Fruit fly (Drosophila melanogaster) whole organism, prepupa: ENCODE results near the gene CG11504.

ENCODE experiments used
- Blimp-1 ChIP-seq: fragments of 200-800 bp; sonication (Bioruptor generic); optimal IDR thresholded peaks from 3 replicates; lab custom pipeline; 2017; ENCODE audit warnings: missing biosample characterization, missing genetic modification characterization, mild to moderate bottlenecking, moderate library complexity, missing genetic modification reagents
- CG10669 ChIP-seq: fragments of 200-800 bp; sonication (Bioruptor generic); optimal IDR thresholded peaks from 3 replicates; lab custom pipeline; 2018; ENCODE audit warnings: missing biosample characterization, mild to moderate bottlenecking, missing genetic modification characterization, moderate library complexity
- CG11902 ChIP-seq: fragments of 200-800 bp; sonication (Bioruptor generic); optimal IDR thresholded peaks from 3 replicates; lab custom pipeline; 2016; ENCODE audit warnings: missing biosample characterization, missing genetic modification characterization
- CG15336 ChIP-seq: fragments of 200-800 bp; sonication (Bioruptor generic); IDR thresholded peaks from 2 replicates; pipeline ENCODE4 v1.3.6; 2022; ENCODE audit warnings: missing biosample characterization, missing genetic modification characterization
- CG3032 ChIP-seq: fragments of 200-800 bp; optimal IDR thresholded peaks from 2 replicates; lab custom pipeline; 2019; ENCODE audit warnings: missing biosample characterization, mild to moderate bottlenecking, missing genetic modification characterization, moderate library complexity
- CG31627 ChIP-seq: fragments of 200-800 bp; sonication (Bioruptor generic); optimal IDR thresholded peaks from 3 replicates; lab custom pipeline; 2016; ENCODE audit warnings: missing biosample characterization, missing genetic modification characterization
- CG32006 ChIP-seq: fragments of 200-800 bp; sonication (Bioruptor generic); optimal IDR thresholded peaks from 3 replicates; lab custom pipeline; 2017; ENCODE audit warnings: missing biosample characterization, mild to moderate bottlenecking, missing genetic modification characterization
- CG6163 ChIP-seq: fragments of 200-800 bp; sonication (Bioruptor generic); IDR thresholded peaks from 3 replicates; pipeline ENCODE4 v1.3.6; 2022; ENCODE audit warnings: missing biosample characterization, missing genetic modification characterization
- CG6854 ChIP-seq: fragments of 200-800 bp; sonication (Bioruptor generic); optimal IDR thresholded peaks from 2 replicates; lab custom pipeline; 2017; ENCODE audit warnings: missing biosample characterization, mild to moderate bottlenecking, missing genetic modification characterization
- CG8119 ChIP-seq: fragments of 200-800 bp; sonication (Bioruptor generic); IDR thresholded peaks from 3 replicates; pipeline ENCODE4 v1.3.6; 2022; ENCODE audit warnings: missing biosample characterization, missing genetic modification characterization
- CG9139 ChIP-seq: fragments of 200-800 bp; sonication (Bioruptor generic); optimal IDR thresholded peaks from 3 replicates; lab custom pipeline; 2017; ENCODE audit warnings: missing biosample characterization, mild to moderate bottlenecking, missing genetic modification characterization
- Eip75B ChIP-seq: fragments of 200-800 bp; sonication (Bioruptor generic); optimal IDR thresholded peaks from 3 replicates; lab custom pipeline; 2016; ENCODE audit warnings: missing biosample characterization, missing genetic modification characterization
- Eip78C ChIP-seq: fragments of 200-800 bp; sonication (Bioruptor generic); peaks from one replicate; lab custom pipeline; 2016; ENCODE audit warnings: missing biosample characterization, missing genetic modification characterization
- Ets21C ChIP-seq: fragments of 200-800 bp; sonication (Bioruptor generic); optimal IDR thresholded peaks from 3 replicates; lab custom pipeline; 2016; ENCODE audit warnings: missing biosample characterization, missing genetic modification characterization
- Ets96B ChIP-seq: fragments of 200-800 bp; optimal IDR thresholded peaks from 2 replicates; lab custom pipeline; 2019; ENCODE audit warnings: missing biosample characterization, mild to moderate bottlenecking, missing genetic modification characterization, moderate library complexity
- Gug ChIP-seq: fragments of 200-800 bp; sonication (Bioruptor generic); IDR thresholded peaks from 2 replicates; pipeline ENCODE4 v1.3.6; 2022; ENCODE audit warnings: missing biosample characterization, missing genetic modification characterization
- Hr39 ChIP-seq: fragments of 200-800 bp; sonication (Bioruptor generic); optimal IDR thresholded peaks from 2 replicates; lab custom pipeline; 2016; ENCODE audit warnings: missing biosample characterization, missing genetic modification characterization
- Lpt ChIP-seq: fragments of 200-800 bp; sonication (Bioruptor generic); optimal IDR thresholded peaks from 3 replicates; lab custom pipeline; 2016; ENCODE audit warnings: missing biosample characterization, missing genetic modification characterization
- OdsH ChIP-seq: fragments of 200-800 bp; sonication (Bioruptor generic); optimal IDR thresholded peaks from 3 replicates; lab custom pipeline; 2016; ENCODE audit warnings: missing biosample characterization, missing genetic modification characterization
- Sox102F ChIP-seq: fragments of 200-800 bp; sonication (Bioruptor generic); optimal IDR thresholded peaks from 2 replicates; lab custom pipeline; 2016; ENCODE audit warnings: missing biosample characterization, mild to moderate bottlenecking, missing genetic modification characterization
- Sox14 ChIP-seq: fragments of 200-800 bp; sonication (Bioruptor generic); optimal IDR thresholded peaks from 3 replicates; lab custom pipeline; 2016; ENCODE audit warnings: missing biosample characterization, missing genetic modification characterization
- Sox15 ChIP-seq: fragments of 200-800 bp; sonication (Bioruptor generic); optimal IDR thresholded peaks from 3 replicates; lab custom pipeline; 2016; ENCODE audit warnings: missing biosample characterization, missing genetic modification characterization
- achi ChIP-seq: fragments of 200-800 bp; sonication (Bioruptor generic); optimal IDR thresholded peaks from 3 replicates; lab custom pipeline; 2016; ENCODE audit warnings: missing biosample characterization, missing genetic modification characterization
- cyc ChIP-seq: fragments of 200-800 bp; sonication (Bioruptor generic); optimal IDR thresholded peaks from 3 replicates; lab custom pipeline; 2016; ENCODE audit warnings: missing biosample characterization, missing genetic modification characterization
- dac ChIP-seq: fragments of 200-800 bp; sonication (Bioruptor generic); optimal IDR thresholded peaks from 2 replicates; lab custom pipeline; 2017; ENCODE audit warnings: missing biosample characterization, mild to moderate bottlenecking, missing genetic modification characterization
- eg ChIP-seq: fragments of 200-800 bp; sonication (Bioruptor generic); IDR thresholded peaks from 3 replicates; pipeline ENCODE4 v1.3.6; 2022; ENCODE audit warnings: missing biosample characterization, missing genetic modification characterization
- esn ChIP-seq: fragments of 200-800 bp; sonication (Bioruptor generic); optimal IDR thresholded peaks from 2 replicates; lab custom pipeline; 2016; ENCODE audit warnings: missing biosample characterization, mild to moderate bottlenecking, missing genetic modification characterization, moderate library complexity
- fkh ChIP-seq: fragments of 200-800 bp; sonication (Bioruptor generic); optimal IDR thresholded peaks from 3 replicates; lab custom pipeline; 2017; ENCODE audit warnings: missing biosample characterization, mild to moderate bottlenecking, missing genetic modification characterization, moderate library complexity
- lz ChIP-seq: fragments of 200-800 bp; sonication (Bioruptor generic); optimal IDR thresholded peaks from 3 replicates; lab custom pipeline; 2016; ENCODE audit warnings: missing biosample characterization, missing genetic modification characterization
- net ChIP-seq: fragments of 200-800 bp; sonication (Bioruptor generic); optimal IDR thresholded peaks from 3 replicates; lab custom pipeline; 2016; ENCODE audit warnings: missing biosample characterization, missing genetic modification characterization
- ss ChIP-seq, 2 experiments: fragments of 200-800 bp; sonication (Bioruptor generic); optimal IDR thresholded peaks; 2 replicates in 1 of 2; 3 replicates in 1 of 2; lab custom pipeline; 2017 to 2018; ENCODE audit warnings: mild to moderate bottlenecking in 2 of 2, missing biosample characterization in 2 of 2, missing genetic modification characterization in 2 of 2, moderate library complexity in 1 of 2
- vri ChIP-seq: fragments of 200-800 bp; sonication (Bioruptor generic); optimal IDR thresholded peaks from 3 replicates; lab custom pipeline; 2016; ENCODE audit warnings: missing biosample characterization, mild to moderate bottlenecking, missing genetic modification characterization

The CG11504 gene

DNA sequence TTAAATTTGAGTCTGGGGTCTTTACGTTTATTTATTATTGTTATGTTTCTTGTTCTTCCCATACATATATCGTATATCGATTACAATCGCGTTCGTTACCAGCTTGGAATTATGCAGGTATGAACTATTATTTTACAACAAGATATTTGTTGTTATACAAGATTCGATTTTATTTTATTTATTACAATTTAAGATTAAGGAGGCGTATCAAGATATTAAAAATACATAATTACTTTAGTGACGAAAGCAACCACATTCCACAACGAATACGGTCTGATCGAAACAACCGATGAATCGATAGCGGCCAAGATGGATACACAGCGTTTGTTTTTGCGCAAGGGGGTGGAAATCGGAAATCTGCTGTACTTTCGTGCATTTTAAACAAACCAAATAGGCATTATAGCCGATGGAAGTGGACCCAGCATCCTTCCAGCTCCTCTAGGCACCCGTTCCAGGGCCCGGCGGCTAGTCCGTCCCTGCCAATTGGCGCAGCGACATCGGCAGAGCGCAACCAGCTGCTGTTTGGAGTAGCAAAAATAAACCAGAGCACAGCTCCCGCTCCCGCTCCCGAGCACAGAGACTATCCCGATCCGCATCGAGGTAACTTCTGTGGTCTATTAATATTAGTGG lies at the start of gene CG11504, which contains the start of gene CG15525:
CG11504 (plus strand) TSS at position 294 of the 630 bp plus-strand sequence.
CG15525 (minus strand) TSS at position 70 of the 630 bp plus-strand sequence.
- TF ChIP-seq lz (GFP tag; lab: Kevin White, UChicago), result peak; percentile 57
- no peak for TF ChIP-seq OdsH (GFP tag; lab: Kevin White, UChicago)
- TF ChIP-seq CG3032, result peak; percentile 20
- TF ChIP-seq Ets96B, result peak; percentile 33
- no peak for TF ChIP-seq vri (GFP tag; lab: Kevin White, UChicago)
- TF ChIP-seq fkh (GFP tag; lab: Kevin White, UChicago), result peak; percentile 66
- TF ChIP-seq Sox15 (GFP tag; lab: Kevin White, UChicago), result no peak
- peak; percentile 79 for TF ChIP-seq Eip78C (GFP tag; lab: Kevin White, UChicago)
- peak; percentile 50 for TF ChIP-seq CG31627 (GFP tag; lab: Kevin White, UChicago)
- TF ChIP-seq esn (GFP tag; lab: Kevin White, UChicago), result peak; percentile 58
- TF ChIP-seq Sox14 (GFP tag; lab: Kevin White, UChicago), result peak; percentile 80
- TF ChIP-seq CG11902 (GFP tag; lab: Kevin White, UChicago), result peak; percentile 38
- TF ChIP-seq cyc (GFP tag; lab: Kevin White, UChicago), result peak; percentile 49
- peak; percentile 52; the same call in 1 of the 2 replicates for TF ChIP-seq Gug (GFP tag; lab: Robert Waterston, UW)

DNA sequence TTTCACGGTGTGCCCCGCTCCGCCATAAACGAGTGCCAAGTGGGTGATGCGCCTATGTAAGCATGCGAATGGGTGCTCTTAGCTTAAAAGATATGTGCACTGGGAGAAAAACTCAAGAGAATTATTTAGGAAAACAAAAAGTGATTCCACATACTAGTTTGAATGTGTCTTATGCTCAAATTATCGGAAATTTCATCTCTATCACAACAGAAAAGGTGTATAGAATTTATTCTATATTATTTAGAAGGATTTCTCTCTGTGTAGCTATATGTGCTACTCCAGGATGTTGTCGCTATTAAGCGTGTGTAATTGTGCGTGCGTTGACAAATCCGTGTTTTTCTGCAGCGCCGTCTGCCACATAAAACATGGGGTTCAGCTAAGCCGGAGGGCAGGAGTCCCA lies 38.4 kb upstream of the CG11504 start:
- peak; percentile 49; the same call in 2 of the 3 replicates for TF ChIP-seq CG8119 (GFP tag; lab: Robert Waterston, UW)
- TF ChIP-seq Sox14 (GFP tag; lab: Kevin White, UChicago), result no peak
- TF ChIP-seq CG10669 (GFP tag; lab: Kevin White, UChicago), result peak; percentile 11
- TF ChIP-seq CG6163 (GFP tag; lab: Robert Waterston, UW), result peak; percentile 60; the same call in 2 of the 3 replicates
- 0 out of 3 replicates have a peak, but pooled peaks have one; percentile 44 for TF ChIP-seq eg (GFP tag; lab: Robert Waterston, UW)
- peak; percentile 35 for TF ChIP-seq CG32006 (GFP tag; lab: Kevin White, UChicago)
- TF ChIP-seq Ets21C (GFP tag; lab: Kevin White, UChicago), result no peak
- no peak for TF ChIP-seq Sox102F (GFP tag; lab: Kevin White, UChicago)
- TF ChIP-seq CG6854 (GFP tag; lab: Kevin White, UChicago), result no peak
- TF ChIP-seq achi (GFP tag; lab: Kevin White, UChicago), result peak; percentile 5
- TF ChIP-seq CG15336 (GFP tag; lab: Robert Waterston, UW), result 0 out of 2 replicates have a peak, but pooled peaks have one; percentile 37
- TF ChIP-seq ss (GFP tag; optimal IDR thresholded peaks at IDR 0.05; lab: Kevin White, UChicago), result peak in 1 of 2 experiments; percentile 1
- no peak for TF ChIP-seq Hr39 (GFP tag; lab: Kevin White, UChicago)
- peak; percentile 65 for TF ChIP-seq Eip78C (GFP tag; lab: Kevin White, UChicago)
- TF ChIP-seq Ets96B, result no peak

DNA sequence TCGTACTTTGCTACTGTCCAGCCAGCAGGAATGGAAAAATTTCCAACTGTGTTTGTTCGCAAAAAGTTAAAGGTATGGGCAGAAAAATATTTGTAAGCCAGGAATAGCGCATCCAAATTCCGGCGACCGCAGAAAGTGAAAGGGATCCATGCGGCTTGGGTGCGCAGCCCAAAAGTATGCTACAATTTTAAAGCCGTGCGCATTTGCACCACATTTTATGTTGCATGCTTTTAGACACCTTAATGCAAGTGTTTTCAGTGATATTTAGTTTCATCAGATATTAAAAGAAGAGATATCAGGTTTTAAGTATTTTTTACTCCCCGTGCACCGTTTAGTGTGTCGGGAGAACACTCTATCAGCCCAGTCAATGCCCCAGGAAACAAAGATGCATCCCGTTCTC lies 34.6 kb upstream of the CG11504 start:
- no peak for TF ChIP-seq dac (GFP tag; lab: Kevin White, UChicago)
- peak; percentile 13 for TF ChIP-seq Blimp-1 (GFP tag; lab: Kevin White, UChicago)
- no peak for TF ChIP-seq Lpt (GFP tag; lab: Kevin White, UChicago)

DNA sequence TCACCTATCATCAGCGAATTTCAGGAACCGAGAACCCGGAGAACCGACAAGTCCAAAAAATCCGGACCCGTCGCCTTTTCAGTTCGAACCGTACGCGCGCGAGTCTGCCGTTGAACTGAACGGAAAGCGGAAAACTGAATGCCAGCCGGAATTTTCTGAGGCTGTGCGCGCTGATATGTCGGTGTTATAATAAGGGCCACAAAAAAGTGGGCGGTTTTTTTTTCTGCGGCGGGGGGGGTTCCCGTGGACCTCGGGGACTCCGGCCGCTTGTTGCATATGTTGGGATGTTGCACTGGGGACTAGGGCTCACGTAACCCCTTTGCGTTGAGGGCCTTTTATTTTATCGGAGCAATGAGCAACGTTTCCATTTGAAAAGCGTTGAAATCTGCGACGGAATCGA lies 28.4 kb upstream of the CG11504 start, which contains the start of gene TkR99D:
TkR99D (minus strand) TSS at position 101 of the 400 bp plus-strand sequence.
- TF ChIP-seq Eip75B (GFP tag; lab: Kevin White, UChicago) (no peak), CG9139 (GFP tag; lab: Kevin White, UChicago) (no peak), Sox14 (GFP tag; lab: Kevin White, UChicago) (no peak), CG6163 (GFP tag; lab: Robert Waterston, UW) (no peak), net (GFP tag; lab: Kevin White, UChicago) (no peak)
- TF ChIP-seq, all 60 proteins: peak for 0
